Fruit fly (Drosophila melanogaster): ENCODE measurements around the gene ND-13B.

dm6 chr3L:10664511-10665062 lies 29.3 kb downstream of the ND-13B start, which contains the start of gene simj:
- peak; percentile 78 for TF ChIP-seq Mnt (GFP tag; optimal IDR thresholded peaks at IDR 0.05)
- TF ChIP-seq pad (GFP tag; optimal IDR thresholded peaks at IDR 0.05), result peak; percentile 45
- peak; percentile 6 for TF ChIP-seq toe (GFP tag; optimal IDR thresholded peaks at IDR 0.05)
- TF ChIP-seq Clk (GFP tag; optimal IDR thresholded peaks at IDR 0.05), result no peak
- TF ChIP-seq CG14711 (tag; optimal IDR thresholded peaks at IDR 0.05), result peak; percentile 39
- peak; percentile 78 for TF ChIP-seq CG7101 (tag; optimal IDR thresholded peaks at IDR 0.05)
